Fruit fly (Drosophila melanogaster) whole organism, wandering third instar larva: ENCODE measurements around the gene CG18662.

Experiments
- Abd-B ChIP-seq: fragments of >200 bp; optimal IDR thresholded peaks from 2 replicates; lab custom pipeline; 2017; ENCODE audit warnings: missing biosample characterization, missing genetic modification characterization
- CG32264 ChIP-seq: fragments of 200-800 bp; sonication (Bioruptor generic); optimal IDR thresholded peaks from 2 replicates; lab custom pipeline; 2016; ENCODE audit warnings: missing biosample characterization, missing genetic modification characterization
- CG9705 ChIP-seq: fragments of 200-800 bp; sonication (Bioruptor generic); optimal IDR thresholded peaks from 2 replicates; lab custom pipeline; 2018; ENCODE audit warnings: missing biosample characterization, mild to moderate bottlenecking, missing genetic modification characterization
- CrebA ChIP-seq: fragments of 200-800 bp; sonication (Bioruptor generic); optimal IDR thresholded peaks from 2 replicates; lab custom pipeline; 2016; ENCODE audit warnings: missing biosample characterization, mild to moderate bottlenecking, missing genetic modification characterization, borderline replicate concordance
- Dfd ChIP-seq: fragments of >200 bp; optimal IDR thresholded peaks from 2 replicates; lab custom pipeline; 2017; ENCODE audit warnings: missing biosample characterization, missing genetic modification characterization
- Dif ChIP-seq: fragments of 200-275, 200-300 bp; sonication (Bioruptor generic); optimal IDR thresholded peaks from 2 replicates; lab custom pipeline; 2018; ENCODE audit warnings: missing biosample characterization, missing genetic modification characterization; ENCODE audit not compliant: partially characterized antibody
- GATAd ChIP-seq: sonication (Bioruptor generic); optimal IDR thresholded peaks from 2 replicates; lab custom pipeline; 2016; ENCODE audit warnings: missing biosample characterization, missing genetic modification characterization
- HLH106 ChIP-seq: fragments of 200-800 bp; optimal IDR thresholded peaks from 3 replicates; lab custom pipeline; 2019; ENCODE audit warnings: missing biosample characterization, mild to moderate bottlenecking, missing genetic modification characterization, moderate library complexity
- Hnf4 ChIP-seq: fragments of 200-800 bp; sonication (Bioruptor generic); optimal IDR thresholded peaks from 2 replicates; lab custom pipeline; 2016; ENCODE audit warnings: missing biosample characterization, mild to moderate bottlenecking, missing genetic modification characterization
- Hr78 ChIP-seq: fragments of >200 bp; optimal IDR thresholded peaks from 2 replicates; lab custom pipeline; 2017; ENCODE audit warnings: missing biosample characterization, missing genetic modification characterization
- Hr83 ChIP-seq: fragments of 200-300 bp; sonication (Bioruptor generic); optimal IDR thresholded peaks from 2 replicates; lab custom pipeline; 2016; ENCODE audit warnings: missing biosample characterization, mild to moderate bottlenecking, missing genetic modification characterization, moderate library complexity; ENCODE audit not compliant: poor library complexity, severe bottlenecking
- Jra ChIP-seq: sonication (Bioruptor generic); optimal IDR thresholded peaks from 2 replicates; lab custom pipeline; 2016; ENCODE audit warnings: missing biosample characterization, missing genetic modification characterization
- Myc ChIP-seq: fragments of >200 bp; optimal IDR thresholded peaks from 2 replicates; lab custom pipeline; 2017
- N ChIP-seq: fragments of >200 bp; optimal IDR thresholded peaks from 2 replicates; lab custom pipeline; 2018; ENCODE audit warnings: missing biosample characterization, missing external identifiers, missing genetic modification characterization
- OdsH ChIP-seq: fragments of 200-800 bp; sonication (Bioruptor generic); optimal IDR thresholded peaks from 2 replicates; lab custom pipeline; 2016; ENCODE audit warnings: missing biosample characterization, mild to moderate bottlenecking, missing genetic modification characterization
- Rel ChIP-seq, 2 experiments: fragments of 200-800 bp; sonication (Bioruptor generic) in 1 of 2; optimal IDR thresholded peaks; 2 replicates in 1 of 2; 3 replicates in 1 of 2; lab custom pipeline; 2016 to 2019; ENCODE audit warnings: mild to moderate bottlenecking in 2 of 2, missing biosample characterization in 2 of 2, missing genetic modification characterization in 2 of 2, moderate library complexity in 1 of 2
- Sp1 ChIP-seq: fragments of 200-800 bp; sonication (Bioruptor generic); optimal IDR thresholded peaks from 3 replicates; lab custom pipeline; 2019; ENCODE audit warnings: missing biosample characterization, mild to moderate bottlenecking, missing genetic modification characterization, moderate library complexity
- Vsx2 ChIP-seq: fragments of 200-300, 225-300 bp; sonication (Bioruptor generic); optimal IDR thresholded peaks from 2 replicates; lab custom pipeline; 2018; ENCODE audit warnings: missing biosample characterization, missing genetic modification characterization; ENCODE audit not compliant: partially characterized antibody
- br ChIP-seq: fragments of 200-800 bp; sonication (Bioruptor generic); optimal IDR thresholded peaks from 2 replicates; lab custom pipeline; 2016; ENCODE audit warnings: missing biosample characterization, missing genetic modification characterization
- brk ChIP-seq: fragments of 200-800 bp; sonication (Bioruptor generic); optimal IDR thresholded peaks from 2 replicates; lab custom pipeline; 2016; ENCODE audit warnings: missing biosample characterization, mild to moderate bottlenecking, missing genetic modification characterization
- dl ChIP-seq, 2 experiments: fragments of 175-275, 200-275 bp in 1 of 2; fragments of 200-275 bp in 1 of 2; sonication (Bioruptor generic); optimal IDR thresholded peaks; lab custom pipeline; 2018; ENCODE audit warnings: mild to moderate bottlenecking in 2 of 2, missing biosample characterization in 2 of 2, missing genetic modification characterization in 2 of 2, moderate library complexity in 2 of 2; ENCODE audit not compliant: partially characterized antibody in 2 of 2, insufficient read depth in 1 of 2
- dmrt93B ChIP-seq: fragments of 200-800 bp; sonication (Bioruptor generic); optimal IDR thresholded peaks from 2 replicates; lab custom pipeline; 2018; ENCODE audit warnings: missing biosample characterization, mild to moderate bottlenecking, missing genetic modification characterization
- foxo ChIP-seq, 2 experiments: fragments of 200-800 bp; sonication (Bioruptor generic); optimal IDR thresholded peaks; 2 replicates in 1 of 2; 3 replicates in 1 of 2; lab custom pipeline; 2016 to 2017; ENCODE audit warnings: missing biosample characterization in 2 of 2, missing genetic modification characterization in 2 of 2
- h ChIP-seq: fragments of 200-800 bp; sonication (Bioruptor generic); optimal IDR thresholded peaks from 3 replicates; lab custom pipeline; 2016; ENCODE audit warnings: missing biosample characterization, mild to moderate bottlenecking, missing genetic modification characterization
- jim ChIP-seq: fragments of 175-275, 200-325 bp; sonication (Bioruptor generic); optimal IDR thresholded peaks from 2 replicates; lab custom pipeline; 2016; ENCODE audit warnings: missing biosample characterization, mild to moderate bottlenecking, missing genetic modification characterization
- lola ChIP-seq: fragments of >200 bp; optimal IDR thresholded peaks from 2 replicates; lab custom pipeline; 2017; ENCODE audit warnings: missing biosample characterization, missing genetic modification characterization
- pan ChIP-seq: fragments of >200 bp; optimal IDR thresholded peaks from 2 replicates; lab custom pipeline; 2017
- psq ChIP-seq: fragments of 200-800 bp; sonication (Bioruptor generic); optimal IDR thresholded peaks from 3 replicates; lab custom pipeline; 2017; ENCODE audit warnings: missing biosample characterization, mild to moderate bottlenecking, missing genetic modification characterization, moderate library complexity
- rgr ChIP-seq: fragments of 200-800 bp; sonication (Bioruptor generic); optimal IDR thresholded peaks from 3 replicates; lab custom pipeline; 2016; ENCODE audit warnings: missing biosample characterization, mild to moderate bottlenecking, missing genetic modification characterization
- sage ChIP-seq: fragments of 200-800 bp; sonication (Bioruptor generic); optimal IDR thresholded peaks from 2 replicates; lab custom pipeline; 2016; ENCODE audit warnings: missing biosample characterization, mild to moderate bottlenecking, missing genetic modification characterization
- sv ChIP-seq: fragments of 200-800 bp; sonication (Bioruptor generic); optimal IDR thresholded peaks from 3 replicates; lab custom pipeline; 2016; ENCODE audit warnings: missing biosample characterization, missing genetic modification characterization
- tai ChIP-seq: sonication (Bioruptor generic); optimal IDR thresholded peaks from 2 replicates; lab custom pipeline; 2016; ENCODE audit warnings: missing biosample characterization, missing genetic modification characterization
- usp ChIP-seq: fragments of >200 bp; optimal IDR thresholded peaks from 2 replicates; lab custom pipeline; 2017; ENCODE audit warnings: missing biosample characterization, missing genetic modification characterization
- woc ChIP-seq: sonication (Bioruptor generic); optimal IDR thresholded peaks from 2 replicates; lab custom pipeline; 2016; ENCODE audit warnings: missing biosample characterization, mild to moderate bottlenecking, missing genetic modification characterization

CG18662 gene

DNA sequence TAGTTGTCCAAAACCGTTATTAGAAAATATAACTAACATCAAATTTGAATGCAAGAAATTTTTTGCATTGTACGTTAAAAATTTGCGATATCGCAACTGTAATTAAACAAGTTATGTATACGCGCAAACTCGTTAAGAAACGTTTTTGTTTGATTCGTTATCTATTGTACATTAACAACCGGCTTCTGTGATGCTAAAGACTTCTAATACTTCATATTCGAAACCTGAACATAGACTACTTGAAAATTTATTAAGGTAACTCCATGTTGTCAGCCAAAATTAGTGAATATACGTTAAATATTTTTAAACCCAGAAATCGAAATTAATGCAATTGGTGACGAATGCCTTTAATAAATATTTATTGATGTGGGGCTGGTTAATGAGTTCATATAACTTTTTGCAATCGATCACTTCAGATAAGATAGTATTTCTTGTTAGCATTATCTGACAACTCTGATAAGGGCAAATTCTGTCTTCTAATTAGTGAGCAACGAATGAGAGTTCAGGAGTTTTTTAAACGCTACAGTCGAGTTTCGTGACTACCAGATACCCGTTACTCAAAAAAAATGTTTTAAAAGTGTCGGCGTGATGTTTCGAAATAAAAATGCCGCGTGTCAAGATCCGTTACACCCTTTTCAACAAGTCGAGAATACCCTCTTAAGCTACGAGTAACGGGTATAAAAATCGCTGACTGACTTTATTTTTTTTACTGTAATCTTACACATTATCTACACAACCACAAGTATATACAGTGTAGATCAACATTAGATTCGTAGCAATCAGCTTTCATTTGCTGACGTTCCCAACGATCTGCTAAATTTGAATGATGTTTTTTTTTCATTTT lies 28.0 kb upstream of the CG18662 start (continued):
- TF ChIP-seq foxo (GFP tag; optimal IDR thresholded peaks at IDR 0.05; lab: Kevin White, UChicago): peak in 1 of 2 experiments; percentile 76
- TF ChIP-seq OdsH (GFP tag; lab: Kevin White, UChicago): peak; percentile 67
- TF ChIP-seq HLH106 (tag; lab: Kevin White, UChicago): peak; percentile 45
- TF ChIP-seq sage: no peak

DNA sequence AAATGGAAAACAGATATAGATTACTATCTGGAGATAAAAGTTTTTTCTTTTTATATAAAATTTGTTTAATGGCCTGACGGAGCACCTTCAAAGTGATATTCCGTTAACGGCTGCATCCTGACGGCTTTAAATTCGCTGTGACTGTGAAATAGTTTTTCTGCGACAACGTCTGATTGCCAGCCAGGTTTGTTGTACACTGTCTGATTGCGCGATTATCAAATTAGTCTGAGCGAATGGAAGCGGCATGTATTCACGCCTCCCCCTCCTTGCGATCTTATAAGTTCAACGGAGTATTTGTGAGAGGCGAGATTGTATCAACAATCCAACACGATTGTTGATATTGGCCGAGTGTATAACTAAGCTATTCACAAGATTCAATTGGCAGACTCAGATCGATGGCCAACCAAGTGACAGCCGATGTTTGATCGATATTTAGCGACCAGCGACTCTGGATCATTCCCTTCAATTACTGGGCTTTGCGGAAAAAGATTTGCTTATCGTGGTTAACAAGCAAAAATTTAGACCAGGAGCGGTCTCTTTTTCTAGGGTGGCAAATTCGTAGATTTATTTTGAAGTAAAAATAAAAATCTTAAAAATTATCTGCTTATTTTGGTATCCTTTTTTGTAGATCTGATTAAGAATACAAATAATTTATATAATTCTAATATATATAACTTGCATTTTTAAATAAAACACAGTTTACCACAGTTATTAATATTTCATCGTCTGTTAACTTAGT lies 24.7 kb upstream of the CG18662 start:
- TF ChIP-seq Hr78 (no peak), foxo (GFP tag; optimal IDR thresholded peaks at IDR 0.05; lab: Kevin White, UChicago) (no peak), Sp1 (no peak), CrebA (GFP tag; lab: Kevin White, UChicago) (no peak), CG32264 (no peak), dl (GFP tag; optimal IDR thresholded peaks at IDR 0.05; lab: Kevin White, UChicago; ENCODE audit: insufficient read depth in 1 of 2, partially characterized antibody in 2 of 2) (no peak), Abd-B (no peak), psq (GFP tag; lab: Kevin White, UChicago) (no peak), pan (lab: Kevin White, UChicago) (no peak), h (GFP tag; lab: Kevin White, UChicago) (no peak), br (no peak), rgr (GFP tag; lab: Kevin White, UChicago) (no peak)

DNA sequence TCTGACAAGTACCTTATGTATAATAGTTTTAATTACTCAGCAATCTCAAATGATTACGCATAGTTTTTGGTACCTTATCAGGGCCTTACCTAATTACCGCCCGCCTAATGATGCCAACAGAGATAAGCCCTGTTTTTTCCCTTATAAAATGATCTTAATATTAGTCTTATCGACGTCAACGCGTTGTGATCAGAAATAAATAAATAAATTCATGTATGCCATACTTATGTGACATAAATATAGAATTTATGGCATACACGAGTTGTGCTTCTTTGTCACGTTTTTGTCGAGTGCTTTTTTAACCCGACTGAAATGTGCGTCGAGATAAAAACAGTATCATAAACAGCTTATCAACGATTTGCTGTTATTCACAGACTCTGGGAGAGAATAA lies 24.1 kb upstream of the CG18662 start:
- TF ChIP-seq sage (no peak), Rel (GFP tag; optimal IDR thresholded peaks at IDR 0.05; lab: Kevin White, UChicago) (no peak), Rel (tag; optimal IDR thresholded peaks at IDR 0.05; lab: Kevin White, UChicago) (peak; percentile 16)

DNA sequence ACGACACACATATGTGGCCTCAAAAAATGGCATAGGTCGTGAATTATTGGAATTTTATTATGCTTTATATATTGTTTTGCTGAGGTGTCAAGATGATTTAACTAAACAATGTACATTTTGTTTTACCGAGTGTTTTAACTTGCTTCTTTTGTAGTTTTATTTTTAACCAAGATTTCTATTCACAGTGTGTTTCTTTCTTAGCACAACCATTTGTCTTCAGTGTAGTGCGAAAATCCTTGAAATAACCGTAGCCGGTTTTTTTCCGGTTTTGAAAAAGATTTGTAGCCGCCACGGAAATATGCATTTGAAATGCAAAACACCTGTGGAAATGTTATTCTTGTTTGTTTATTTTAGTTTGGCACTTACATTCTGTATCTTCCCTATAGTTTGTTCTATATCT lies 23.3 kb upstream of the CG18662 start:
- TF ChIP-seq CrebA (GFP tag; lab: Kevin White, UChicago) (no peak), woc (no peak), Dif (GFP tag; lab: Kevin White, UChicago) (no peak), CG9705 (no peak), Myc (no peak), usp (GFP tag; lab: Kevin White, UChicago) (no peak), tai (GFP tag; lab: Kevin White, UChicago) (no peak), pan (lab: Kevin White, UChicago) (no peak), h (GFP tag; lab: Kevin White, UChicago) (no peak), Sp1 (no peak), Rel (GFP tag; optimal IDR thresholded peaks at IDR 0.05; lab: Kevin White, UChicago) (no peak), Rel (tag; optimal IDR thresholded peaks at IDR 0.05; lab: Kevin White, UChicago) (no peak), dl (GFP tag; optimal IDR thresholded peaks at IDR 0.05; lab: Kevin White, UChicago; ENCODE audit: insufficient read depth in 1 of 2, partially characterized antibody in 2 of 2) (no peak), psq (GFP tag; lab: Kevin White, UChicago) (no peak), GATAd (GFP tag; lab: Kevin White, UChicago) (no peak)

DNA sequence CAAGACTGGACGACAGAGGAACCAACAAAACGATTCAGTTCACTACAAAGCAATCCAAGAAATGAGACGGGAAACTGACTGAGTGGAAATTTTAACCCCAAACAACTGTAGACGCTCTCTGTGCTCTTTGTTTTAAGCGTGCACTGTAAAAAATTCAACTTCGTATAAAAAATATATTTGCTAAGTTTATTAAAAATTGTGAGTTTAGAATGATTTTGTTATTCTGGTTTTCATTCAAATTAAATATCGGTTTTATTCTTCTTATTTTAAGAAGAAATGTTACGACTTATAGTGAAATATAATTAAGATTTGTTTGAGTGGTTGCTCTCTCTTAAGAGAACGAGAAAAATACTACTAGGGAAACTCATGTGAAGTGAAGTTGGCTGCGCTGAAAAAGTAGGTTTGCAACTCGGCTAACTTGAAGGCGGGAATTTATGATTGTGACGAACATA lies 22.4 kb upstream of the CG18662 start:
- TF ChIP-seq pan (lab: Kevin White, UChicago) (no peak), foxo (GFP tag; optimal IDR thresholded peaks at IDR 0.05; lab: Kevin White, UChicago) (peak in 1 of 2 experiments; percentile 86), sv (GFP tag; lab: Kevin White, UChicago) (peak; percentile 91), Vsx2 (GFP tag; lab: Kevin White, UChicago) (no peak), Hr78 (no peak), Hr83 (peak; percentile 18), GATAd (GFP tag; lab: Kevin White, UChicago) (no peak), h (GFP tag; lab: Kevin White, UChicago) (peak; percentile 79), Dif (GFP tag; lab: Kevin White, UChicago) (no peak), woc (peak; percentile 13), Myc (no peak), Jra (GFP tag; lab: Kevin White, UChicago) (peak; percentile 27), N (GFP tag; lab: Kevin White, UChicago) (no peak), psq (GFP tag; lab: Kevin White, UChicago) (peak; percentile 87), Sp1 (no peak), usp (GFP tag; lab: Kevin White, UChicago) (no peak), tai (GFP tag; lab: Kevin White, UChicago) (peak; percentile 56), dl (GFP tag; optimal IDR thresholded peaks at IDR 0.05; lab: Kevin White, UChicago; ENCODE audit: insufficient read depth in 1 of 2, partially characterized antibody in 2 of 2) (no peak), Abd-B (no peak), HLH106 (tag; lab: Kevin White, UChicago) (peak; percentile 56), rgr (GFP tag; lab: Kevin White, UChicago) (peak; percentile 80), sage (no peak), jim (GFP tag; lab: Kevin White, UChicago) (no peak), CG32264 (no peak), Dfd (GFP tag; lab: Kevin White, UChicago) (no peak), br (peak; percentile 55), dmrt93B (GFP tag; lab: Kevin White, UChicago) (peak; percentile 40), brk (peak; percentile 95), lola (no peak), Hnf4 (GFP tag; lab: Kevin White, UChicago) (peak; percentile 66), CG9705 (peak; percentile 3)
